Fruit fly (Drosophila melanogaster): Measurements from ENCODE around the gene fy.

Gene fy

dm6 chr2L:8416350-8417046 is 13.4 kb upstream of the fy start (continued):
- TF ChIP-seq CG2129 (GFP tag; IDR thresholded peaks at IDR 0.05; ENCODE audit: partially characterized antibody) (no peak), vfl (GFP tag; optimal IDR thresholded peaks at IDR 0.05) (no peak), sens-2 (GFP tag; IDR thresholded peaks at IDR 0.05) (no peak), CG4617 (GFP tag; optimal IDR thresholded peaks at IDR 0.05; ENCODE audit: borderline replicate concordance) (no peak), CG32532 (GFP tag; IDR thresholded peaks at IDR 0.05) (0 out of 2 replicates have a peak, but pooled peaks have one; percentile 41), chinmo (GFP tag; IDR thresholded peaks at IDR 0.05; ENCODE audit: partially characterized antibody) (0 out of 4 replicates have a peak, but pooled peaks have one; percentile 16), run (tag; optimal IDR thresholded peaks at IDR 0.05) (no peak), wor (GFP tag; IDR thresholded peaks at IDR 0.05) (no peak), CTCF (GFP tag; optimal IDR thresholded peaks at IDR 0.05) (no peak), tgo (GFP tag; IDR thresholded peaks at IDR 0.05) (no peak), CG10654 (GFP tag; optimal IDR thresholded peaks at IDR 0.05) (no peak), nom (GFP tag; optimal IDR thresholded peaks at IDR 0.05) (peak; percentile 83), odd (GFP tag; optimal IDR thresholded peaks at IDR 0.05) (no peak), Optix (GFP tag; IDR thresholded peaks at IDR 0.05) (no peak), CG10321 (GFP tag; IDR thresholded peaks at IDR 0.05) (peak; percentile 24; the same call in 1 of the 2 replicates), oc (tag; optimal IDR thresholded peaks at IDR 0.05) (no peak), crc (GFP tag; optimal IDR thresholded peaks at IDR 0.05) (no peak), Hsf (GFP tag; optimal IDR thresholded peaks at IDR 0.05) (peak; percentile 1), h (optimal IDR thresholded peaks at IDR 0.05) (no peak), grn (GFP tag; optimal IDR thresholded peaks at IDR 0.05) (no peak), sqz (GFP tag; optimal IDR thresholded peaks at IDR 0.05) (no peak), abd-A (tag; optimal IDR thresholded peaks at IDR 0.05) (no peak), Side (GFP tag; optimal IDR thresholded peaks at IDR 0.05) (no peak), B-H2 (GFP tag; optimal IDR thresholded peaks at IDR 0.05) (no peak), D19B (GFP tag; optimal IDR thresholded peaks at IDR 0.05) (no peak), pum (GFP tag; optimal IDR thresholded peaks at IDR 0.05) (peak; percentile 8), Max (GFP tag; optimal IDR thresholded peaks at IDR 0.05) (no peak), Meics (GFP tag; optimal IDR thresholded peaks at IDR 0.05) (peak; percentile 36), CG16779 (GFP tag; IDR thresholded peaks at IDR 0.05) (no peak), CG8359 (GFP tag; optimal IDR thresholded peaks at IDR 0.05; ENCODE audit: borderline replicate concordance) (no peak), Sox100B (GFP tag; optimal IDR thresholded peaks at IDR 0.05) (no peak), Dref (GFP tag; IDR thresholded peaks at IDR 0.05) (no peak), lbe (GFP tag; optimal IDR thresholded peaks at IDR 0.05) (peak; percentile 55), CG11398 (GFP tag; optimal IDR thresholded peaks at IDR 0.05) (no peak), dpn (GFP tag; optimal IDR thresholded peaks at IDR 0.05) (peak in 1 of 2 experiments; percentile 1), CG33557 (GFP tag; optimal IDR thresholded peaks at IDR 0.05) (no peak), Sin3A (optimal IDR thresholded peaks at IDR 0.05) (no peak), tio (GFP tag; optimal IDR thresholded peaks at IDR 0.05) (no peak), Atf6 (GFP tag; IDR thresholded peaks at IDR 0.05) (peak; percentile 58; the same call in 1 of the 2 replicates), CG6272 (GFP tag; IDR thresholded peaks at IDR 0.05) (no peak), mld (GFP tag; IDR thresholded peaks at IDR 0.05; ENCODE audit: partially characterized antibody) (no peak), Hr78 (GFP tag; optimal IDR thresholded peaks at IDR 0.05) (no peak), tna (GFP tag; IDR thresholded peaks at IDR 0.05; ENCODE audit: partially characterized antibody) (no peak), CG15479 (GFP tag; optimal IDR thresholded peaks at IDR 0.05) (peak; percentile 100), eyg (GFP tag; optimal IDR thresholded peaks at IDR 0.05) (no peak), CG9876 (GFP tag; optimal IDR thresholded peaks at IDR 0.05) (no peak), Hand (GFP tag; optimal IDR thresholded peaks at IDR 0.05) (no peak), CG4854 (GFP tag; optimal IDR thresholded peaks at IDR 0.05) (no peak), CG17385 (GFP tag; optimal IDR thresholded peaks at IDR 0.05) (no peak), CG11695 (GFP tag; IDR thresholded peaks at IDR 0.05) (no peak), bcd (GFP tag; optimal IDR thresholded peaks at IDR 0.05) (no peak)
